Worm (Caenorhabditis elegans) whole organism, L2 larva: ENCODE measurements around the gene trpp-1.
A peak's percentile ranks its signal among the peaks of the same experiment; 100 is the strongest.
"Not testable (repeated sequence)": the region's sequence is repeated elsewhere in the genome, so short reads cannot be mapped to it uniquely, and the experiment has no call there.

ENCODE experiments used
- C34F6.9 ChIP-seq: fragments of 150-350 bp; optimal IDR thresholded peaks from 2 replicates; lab custom pipeline; 2014; ENCODE audit warnings: missing biosample characterization, missing genetic modification characterization
- F13H6.1 ChIP-seq: sonication (generic microtip); optimal IDR thresholded peaks from 2 replicates; lab custom pipeline; 2016; ENCODE audit warnings: missing genetic modification characterization, missing compliant biosample characterization
- Y55F3AM.14 ChIP-seq: fragments of 200-800 bp; sonication (Bioruptor generic); optimal IDR thresholded peaks from 2 replicates; lab custom pipeline; 2018; ENCODE audit warnings: mild to moderate bottlenecking, missing genetic modification characterization, missing compliant biosample characterization
- alr-1 ChIP-seq: fragments of 150-350 bp; optimal IDR thresholded peaks from 2 replicates; lab custom pipeline; 2014; ENCODE audit warnings: missing biosample characterization, missing genetic modification characterization
- aly-2 ChIP-seq: fragments of 150-350 bp; optimal IDR thresholded peaks from 2 replicates; lab custom pipeline; 2014; ENCODE audit warnings: missing biosample characterization, missing genetic modification characterization
- blmp-1 ChIP-seq: sonication (generic microtip); optimal IDR thresholded peaks from 2 replicates; lab custom pipeline; 2017; ENCODE audit warnings: missing genetic modification characterization, mild to moderate bottlenecking, missing compliant biosample characterization, antibody characterized with exemption, moderate library complexity; ENCODE audit not compliant: insufficient read depth
- crh-2 ChIP-seq: sonication (generic microtip); optimal IDR thresholded peaks from 2 replicates; lab custom pipeline; 2017; ENCODE audit warnings: missing biosample characterization, missing genetic modification characterization
- dmd-4 ChIP-seq: sonication (generic microtip); optimal IDR thresholded peaks from 2 replicates; lab custom pipeline; 2017; ENCODE audit warnings: missing biosample characterization, missing genetic modification characterization
- elt-1 ChIP-seq: fragments of 150-350 bp; optimal IDR thresholded peaks from 2 replicates; lab custom pipeline; 2014; ENCODE audit warnings: missing biosample characterization, missing genetic modification characterization
- elt-3 ChIP-seq: sonication (generic microtip); optimal IDR thresholded peaks from 2 replicates; lab custom pipeline; 2017; ENCODE audit warnings: missing biosample characterization, missing genetic modification characterization
- fos-1 ChIP-seq: fragments of 150-350 bp; optimal IDR thresholded peaks from 2 replicates; lab custom pipeline; 2014; ENCODE audit warnings: missing biosample characterization, missing genetic modification characterization
- gmeb-1 ChIP-seq: fragments of 150-350 bp; optimal IDR thresholded peaks from 2 replicates; lab custom pipeline; 2014; ENCODE audit warnings: missing biosample characterization, missing genetic modification characterization
- lin-13 ChIP-seq: fragments of 150-350 bp; optimal IDR thresholded peaks from 2 replicates; lab custom pipeline; 2014; ENCODE audit warnings: missing biosample characterization, missing genetic modification reagents, missing genetic modification characterization
- lsy-2 ChIP-seq, 2 experiments: fragments of 150-350 bp in 1 of 2; sonication (generic microtip) in 1 of 2; optimal IDR thresholded peaks; 2 replicates each; lab custom pipeline; 2014 to 2017; ENCODE audit warnings: missing biosample characterization in 2 of 2, missing genetic modification characterization in 2 of 2
- mab-5 ChIP-seq: fragments of 150-350 bp; optimal IDR thresholded peaks from 2 replicates; lab custom pipeline; 2014; ENCODE audit warnings: missing biosample characterization, missing genetic modification characterization
- mdl-1 ChIP-seq, 2 experiments: fragments of 150-350 bp in 1 of 2; sonication (generic microtip) in 1 of 2; optimal IDR thresholded peaks; 2 replicates each; lab custom pipeline; 2017; ENCODE audit warnings: missing biosample characterization in 2 of 2, missing genetic modification characterization in 2 of 2
- nhr-10 ChIP-seq: sonication (generic microtip); optimal IDR thresholded peaks from 2 replicates; lab custom pipeline; 2017; ENCODE audit warnings: missing biosample characterization, missing genetic modification characterization
- nhr-11 ChIP-seq: fragments of 150-350 bp; optimal IDR thresholded peaks from 2 replicates; lab custom pipeline; 2014; ENCODE audit warnings: missing biosample characterization, missing genetic modification characterization
- nhr-129 ChIP-seq: fragments of 150-350 bp; optimal IDR thresholded peaks from 2 replicates; lab custom pipeline; 2014; ENCODE audit warnings: missing biosample characterization, missing genetic modification characterization
- nhr-21 ChIP-seq: fragments of 150-350 bp; optimal IDR thresholded peaks from 2 replicates; lab custom pipeline; 2014; ENCODE audit warnings: missing biosample characterization, missing genetic modification characterization
- nhr-6 ChIP-seq: fragments of 150-350 bp; optimal IDR thresholded peaks from 2 replicates; lab custom pipeline; 2014; ENCODE audit warnings: missing biosample characterization, missing genetic modification characterization
- peb-1 ChIP-seq: fragments of 150-350 bp; optimal IDR thresholded peaks from 2 replicates; lab custom pipeline; 2014; ENCODE audit warnings: missing biosample characterization, missing genetic modification characterization
- sma-9 ChIP-seq, 2 experiments: fragments of 150-350 bp in 1 of 2; sonication (generic microtip) in 1 of 2; optimal IDR thresholded peaks; 2 replicates each; lab custom pipeline; 2014 to 2016; ENCODE audit warnings: missing genetic modification characterization in 2 of 2, mild to moderate bottlenecking in 1 of 2, missing biosample characterization in 1 of 2, missing compliant biosample characterization in 1 of 2, missing genetic modification reagents in 1 of 2, moderate library complexity in 1 of 2
- snpc-4 ChIP-seq: fragments of 150-350 bp; optimal IDR thresholded peaks from 2 replicates; lab custom pipeline; 2014; ENCODE audit warnings: missing biosample characterization, missing genetic modification characterization
- unc-39 ChIP-seq: fragments of 150-350 bp; optimal IDR thresholded peaks from 2 replicates; lab custom pipeline; 2014; ENCODE audit warnings: missing biosample characterization, missing genetic modification characterization
- ztf-1 ChIP-seq: fragments of 200-800 bp; sonication (Bioruptor generic); conservative IDR thresholded peaks from 2 replicates; pipeline ENCODE4 v1.3.6; 2022; ENCODE audit warnings: missing genetic modification characterization, missing compliant biosample characterization
- ztf-4 ChIP-seq: fragments of 150-350 bp; optimal IDR thresholded peaks from 2 replicates; lab custom pipeline; 2014; ENCODE audit warnings: missing biosample characterization, missing genetic modification characterization

trpp-1 gene

DNA sequence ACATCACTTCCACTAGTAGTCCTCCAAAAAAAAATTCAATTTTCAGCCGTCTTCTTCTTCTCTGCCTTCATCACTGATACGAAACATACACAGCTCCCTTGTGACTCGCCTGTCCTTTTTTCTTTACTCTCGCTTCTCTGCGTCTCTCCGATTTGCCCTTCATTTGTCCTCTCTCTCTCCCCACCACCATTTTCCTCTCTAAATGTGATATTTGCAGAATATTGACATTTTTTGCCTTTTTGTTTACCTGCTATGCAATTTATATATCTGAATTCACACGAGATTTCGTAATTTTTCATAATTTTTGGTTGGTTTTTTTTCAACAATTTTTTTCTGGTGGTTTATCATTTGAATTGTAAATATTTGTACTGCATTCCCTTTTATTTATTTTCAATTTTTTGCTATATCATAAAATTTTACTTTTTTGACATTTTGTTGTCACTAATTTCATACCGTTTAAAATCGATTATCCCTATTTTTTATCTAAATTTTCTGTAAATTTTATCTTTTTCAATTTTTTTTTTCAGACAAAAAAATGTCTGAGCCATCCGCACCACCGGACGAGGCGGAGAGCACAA lies 2.5 kb downstream of the trpp-1 start, which contains the start of gene lec-12:
TSS of gene lec-12 (plus strand) at position 528 of the 578 bp plus-strand sequence.
- peak; percentile 14 for TF ChIP-seq gmeb-1 (tag; lab: Kevin White, UChicago)
- peak; percentile 12 for TF ChIP-seq fos-1 (tag; lab: Kevin White, UChicago)
- no peak for TF ChIP-seq Y55F3AM.14 (GFP tag; lab: Kevin White, UChicago)
- TF ChIP-seq nhr-129 (tag; lab: Kevin White, UChicago): peak; percentile 67
- TF ChIP-seq crh-2: peak; percentile 6

DNA sequence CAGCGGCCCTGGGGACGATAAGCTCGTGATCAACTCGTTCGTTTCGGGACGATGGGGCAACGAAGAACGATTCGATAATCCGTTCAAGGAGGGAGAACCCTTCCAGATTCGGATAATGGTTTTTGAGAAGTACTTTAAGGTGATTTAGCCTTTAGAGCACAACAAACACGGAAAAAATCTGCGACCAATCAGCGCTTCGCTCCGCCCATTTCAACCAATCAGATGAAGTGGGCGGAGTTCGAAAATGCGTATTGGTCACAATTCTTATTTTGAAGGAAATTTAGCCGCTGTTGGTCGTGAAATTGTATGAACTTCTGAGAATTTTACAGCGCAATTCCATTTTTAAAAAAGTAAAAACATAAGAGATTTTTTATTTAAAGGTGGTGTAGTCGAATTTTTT lies 5.4 kb downstream of the trpp-1 start:
- TF ChIP-seq sma-9 (GFP tag; optimal IDR thresholded peaks at IDR 0.05; lab: Kevin White, UChicago): no peak
- no peak for TF ChIP-seq sma-9 (tag; optimal IDR thresholded peaks at IDR 0.05; lab: Kevin White, UChicago)
- no peak for TF ChIP-seq blmp-1 (tag; lab: Kevin White, UChicago)
- no peak for TF ChIP-seq peb-1
- TF ChIP-seq unc-39 (tag; lab: Kevin White, UChicago): no peak

- TF ChIP-seq nhr-129 (tag; lab: Kevin White, UChicago) (peak; percentile 79), fos-1 (tag; lab: Kevin White, UChicago) (peak; percentile 36), nhr-6 (no peak), lsy-2 (tag; optimal IDR thresholded peaks at IDR 0.05; lab: Kevin White, UChicago) (peak in 1 of 2 experiments; percentile 13), sma-9 (GFP tag; optimal IDR thresholded peaks at IDR 0.05; lab: Kevin White, UChicago) (peak; percentile 66), sma-9 (tag; optimal IDR thresholded peaks at IDR 0.05; lab: Kevin White, UChicago) (no peak), crh-2 (peak; percentile 8), elt-1 (tag; lab: Kevin White, UChicago) (no peak), snpc-4 (no peak), gmeb-1 (tag; lab: Kevin White, UChicago) (peak; percentile 26)
Observed at ce11 chrV:211388-212168, 10.2 kb downstream of the trpp-1 start.

DNA sequence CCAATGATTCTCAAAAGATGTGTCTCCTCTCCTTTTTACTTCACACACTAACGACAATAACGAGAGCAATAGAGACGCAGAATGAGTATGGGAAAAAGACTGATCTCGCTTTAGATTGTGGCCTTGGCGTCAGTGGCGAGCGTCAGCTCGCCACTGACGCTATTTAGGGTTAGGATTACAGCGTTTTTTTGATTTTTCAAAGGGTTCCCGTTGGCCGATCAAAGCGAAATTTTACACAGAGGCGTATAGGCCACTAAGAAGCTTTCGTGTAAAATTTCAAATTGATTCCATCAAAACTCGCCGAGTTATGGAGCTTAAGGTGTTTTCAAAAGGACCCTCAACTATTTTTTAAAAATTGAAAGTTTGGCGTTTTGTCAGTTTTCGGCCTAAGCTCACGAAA lies 11.3 kb downstream of the trpp-1 start, which contains the start of gene DC2.5:
TSS of gene DC2.5 (minus strand) at position 101 of the 400 bp plus-strand sequence.
- TF ChIP-seq mdl-1 (tag; optimal IDR thresholded peaks at IDR 0.05; lab: Kevin White, UChicago); alr-1 (tag; lab: Kevin White, UChicago); nhr-11 (tag; lab: Kevin White, UChicago): not testable (repeated sequence)
- TF ChIP-seq, all 48 proteins: peak for 0; not testable (repeated sequence) for 48

- TF ChIP-seq nhr-21 (no peak), lin-13 (GFP tag; lab: Kevin White, UChicago) (no peak), Y55F3AM.14 (GFP tag; lab: Kevin White, UChicago) (no peak), ztf-1 (GFP tag; lab: Robert Waterston, UW) (no peak), nhr-6 (no peak), gmeb-1 (tag; lab: Kevin White, UChicago) (no peak)
Observed at ce11 chrV:215697-216096, 14.3 kb downstream of the trpp-1 start.

- TF ChIP-seq nhr-6: no peak
- TF ChIP-seq aly-2 (tag; lab: Kevin White, UChicago): no peak
- TF ChIP-seq peb-1: no peak
- TF ChIP-seq ztf-4 (tag; lab: Kevin White, UChicago): no peak
- TF ChIP-seq mab-5 (tag; lab: Kevin White, UChicago): no peak
- TF ChIP-seq nhr-129 (tag; lab: Kevin White, UChicago): no peak
- no peak for TF ChIP-seq nhr-21
- TF ChIP-seq elt-3 (tag; lab: Kevin White, UChicago): no peak
- no peak for TF ChIP-seq C34F6.9
- TF ChIP-seq F13H6.1: no peak
- TF ChIP-seq gmeb-1 (tag; lab: Kevin White, UChicago): no peak
- no peak for TF ChIP-seq blmp-1 (tag; lab: Kevin White, UChicago)
- TF ChIP-seq mdl-1 (tag; optimal IDR thresholded peaks at IDR 0.05; lab: Kevin White, UChicago): no peak
- no peak for TF ChIP-seq dmd-4
- TF ChIP-seq snpc-4: no peak
- TF ChIP-seq nhr-10 (tag; lab: Kevin White, UChicago): no peak
- TF ChIP-seq unc-39 (tag; lab: Kevin White, UChicago): no peak
Observed at ce11 chrV:216847-217246, 15.4 kb downstream of the trpp-1 start, which contains the start of gene srh-78. Gene srh-78 (plus strand): TSS chrV:217147.
